Worm (Caenorhabditis elegans) whole organism, L1 larva: Measurements from ENCODE around the gene Y73F8A.35.

ENCODE experiments used
- C16A3.4 ChIP-seq: fragments of 150-350 bp; optimal IDR thresholded peaks from 2 replicates; lab custom pipeline; 2014; ENCODE audit warnings: missing biosample characterization, missing genetic modification characterization
- F16B12.6 ChIP-seq: fragments of 150-350 bp; optimal IDR thresholded peaks from 2 replicates; lab custom pipeline; 2014; ENCODE audit warnings: missing biosample characterization, missing genetic modification characterization
- alr-1 ChIP-seq: fragments of 200-800 bp; sonication (Bioruptor generic); optimal IDR thresholded peaks from 2 replicates; lab custom pipeline; 2018; ENCODE audit warnings: borderline replicate concordance, mild to moderate bottlenecking, missing genetic modification characterization, missing compliant biosample characterization
- ama-1 ChIP-seq: fragments of 150-350 bp; optimal IDR thresholded peaks from 2 replicates; lab custom pipeline; 2014
- blmp-1 ChIP-seq: fragments of 150-350 bp; optimal IDR thresholded peaks from 2 replicates; lab custom pipeline; 2014; ENCODE audit warnings: missing biosample characterization, missing genetic modification characterization
- ceh-63 ChIP-seq: fragments of 200-800 bp; sonication (Bioruptor generic); optimal IDR thresholded peaks from 2 replicates; lab custom pipeline; 2018; ENCODE audit warnings: mild to moderate bottlenecking, missing genetic modification characterization, missing compliant biosample characterization
- ceh-8 ChIP-seq: fragments of 200-800 bp; sonication (Bioruptor generic); optimal IDR thresholded peaks from 2 replicates; lab custom pipeline; 2018; ENCODE audit warnings: mild to moderate bottlenecking, missing genetic modification characterization, moderate library complexity, missing compliant biosample characterization
- ceh-82 ChIP-seq, 3 experiments: fragments of 150-350 bp in 1 of 3; sonication (generic microtip) in 2 of 3; optimal IDR thresholded peaks; 2 replicates each; lab custom pipeline; 2014 to 2017; ENCODE audit warnings: missing biosample characterization in 3 of 3, missing genetic modification characterization in 3 of 3
- dpl-1 ChIP-seq, 3 experiments: fragments of 150-350 bp in 2 of 3; sonication (generic microtip) in 1 of 3; optimal IDR thresholded peaks; 2 replicates each; lab custom pipeline; 2014 to 2017; ENCODE audit warnings: missing biosample characterization in 3 of 3, missing genetic modification characterization in 3 of 3, missing genetic modification reagents in 3 of 3
- efl-1 ChIP-seq, 4 experiments: fragments of 150-350 bp; optimal IDR thresholded peaks in 3 of 4; peaks in 1 of 4; 1 replicate in 1 of 4; 2 replicates in 3 of 4; lab custom pipeline; 2014; ENCODE audit warnings: missing biosample characterization in 2 of 4, missing genetic modification characterization in 2 of 4, missing genetic modification reagents in 2 of 4
- egl-13 ChIP-seq: sonication (generic microtip); optimal IDR thresholded peaks from 2 replicates; lab custom pipeline; 2016; ENCODE audit warnings: missing genotype, missing genetic modification reagents, missing genetic modification characterization, missing compliant biosample characterization
- elt-2 ChIP-seq: sonication (generic microtip); optimal IDR thresholded peaks from 2 replicates; lab custom pipeline; 2016; ENCODE audit warnings: missing genetic modification characterization, mild to moderate bottlenecking, inconsistent platforms, missing compliant biosample characterization, missing genetic modification reagents
- fkh-10 ChIP-seq: sonication (generic microtip); optimal IDR thresholded peaks from 2 replicates; lab custom pipeline; 2017; ENCODE audit warnings: missing biosample characterization, missing genetic modification reagents, missing genetic modification characterization
- fkh-8 ChIP-seq: sonication (generic microtip); optimal IDR thresholded peaks from 2 replicates; lab custom pipeline; 2016; ENCODE audit warnings: mild to moderate bottlenecking, missing genetic modification characterization, missing compliant biosample characterization
- fos-1 ChIP-seq: fragments of 150-350 bp; optimal IDR thresholded peaks from 2 replicates; lab custom pipeline; 2014; ENCODE audit warnings: missing biosample characterization, missing genetic modification characterization
- irx-1 ChIP-seq: sonication (generic microtip); optimal IDR thresholded peaks from 2 replicates; lab custom pipeline; 2016; ENCODE audit warnings: missing genetic modification characterization, missing compliant biosample characterization
- isw-1 ChIP-seq: fragments of 200-800 bp; sonication (Bioruptor generic); IDR thresholded peaks from 2 replicates; pipeline ENCODE4 v1.3.6; 2022; ENCODE audit warnings: missing genetic modification characterization, missing compliant biosample characterization
- lin-13 ChIP-seq: fragments of 150-350 bp; optimal IDR thresholded peaks from 2 replicates; lab custom pipeline; 2014; ENCODE audit warnings: missing biosample characterization, missing genetic modification reagents, missing genetic modification characterization
- lin-14 ChIP-seq: fragments of 200-800 bp; sonication (Bioruptor generic); optimal IDR thresholded peaks from 2 replicates; lab custom pipeline; 2018; ENCODE audit warnings: mild to moderate bottlenecking, missing genetic modification characterization, moderate library complexity, missing compliant biosample characterization
- lin-15B ChIP-seq: fragments of 150-350 bp; sonication (generic microtip); optimal IDR thresholded peaks from 3 replicates; lab custom pipeline; 2014; ENCODE audit warnings: missing biosample characterization, missing genetic modification characterization
- lin-35 ChIP-seq, 2 experiments: fragments of 150-350 bp; optimal IDR thresholded peaks; 2 replicates each; lab custom pipeline; 2014; ENCODE audit warnings: missing biosample characterization in 2 of 2, missing genetic modification characterization in 2 of 2, missing genetic modification reagents in 2 of 2
- lir-3 ChIP-seq: sonication (generic microtip); optimal IDR thresholded peaks from 2 replicates; lab custom pipeline; 2016; ENCODE audit warnings: mild to moderate bottlenecking, missing genetic modification characterization, moderate library complexity, missing compliant biosample characterization; ENCODE audit not compliant: poor library complexity
- lsy-2 ChIP-seq, 2 experiments: fragments of 150-350 bp; optimal IDR thresholded peaks; 2 replicates each; lab custom pipeline; 2014; ENCODE audit warnings: missing biosample characterization in 2 of 2, missing genetic modification characterization in 2 of 2
- mab-9 ChIP-seq: fragments of 200-800 bp; sonication (Bioruptor generic); IDR thresholded peaks from 2 replicates; pipeline ENCODE4 v1.3.6; 2022; ENCODE audit warnings: missing genetic modification reagents, missing genetic modification characterization, missing compliant biosample characterization
- mdl-1 ChIP-seq, 2 experiments: fragments of 150-350 bp; optimal IDR thresholded peaks; 2 replicates each; lab custom pipeline; 2014 to 2017; ENCODE audit warnings: missing biosample characterization in 2 of 2, missing genetic modification characterization in 2 of 2, inconsistent platforms in 1 of 2
- mef-2 ChIP-seq: fragments of 150-350 bp; optimal IDR thresholded peaks from 2 replicates; lab custom pipeline; 2014; ENCODE audit warnings: missing biosample characterization, missing genetic modification characterization
- mep-1 ChIP-seq: fragments of 150-350 bp; optimal IDR thresholded peaks from 2 replicates; lab custom pipeline; 2014; ENCODE audit warnings: missing biosample characterization, missing genetic modification characterization
- nhr-11 ChIP-seq: fragments of 150-350 bp; optimal IDR thresholded peaks from 2 replicates; lab custom pipeline; 2014; ENCODE audit warnings: missing biosample characterization, missing genetic modification characterization
- nhr-19 ChIP-seq: fragments of 200-800 bp; sonication (Bioruptor generic); conservative IDR thresholded peaks from 2 replicates; pipeline ENCODE4 v1.3.6; 2022; ENCODE audit warnings: missing genetic modification characterization, missing compliant biosample characterization
- nhr-20 ChIP-seq: sonication (generic microtip); optimal IDR thresholded peaks from 2 replicates; lab custom pipeline; 2016; ENCODE audit warnings: mild to moderate bottlenecking, missing genetic modification characterization, missing compliant biosample characterization
- nhr-47 ChIP-seq: sonication (generic microtip); optimal IDR thresholded peaks from 2 replicates; lab custom pipeline; 2016; ENCODE audit warnings: mild to moderate bottlenecking, missing genetic modification characterization, moderate library complexity, missing compliant biosample characterization
- nhr-71 ChIP-seq: sonication (generic microtip); optimal IDR thresholded peaks from 2 replicates; lab custom pipeline; 2016; ENCODE audit warnings: mild to moderate bottlenecking, missing genetic modification characterization, moderate library complexity, missing compliant biosample characterization
- nhr-85 ChIP-seq: sonication (generic microtip); peaks from one replicate; lab custom pipeline; 2016; ENCODE audit warnings: missing genetic modification characterization, inconsistent platforms, missing compliant biosample characterization
- pqm-1 ChIP-seq: sonication (generic microtip); optimal IDR thresholded peaks from 3 replicates; lab custom pipeline; 2017; ENCODE audit warnings: missing biosample characterization, missing genetic modification characterization
- snpc-4 ChIP-seq: fragments of 150-350 bp; optimal IDR thresholded peaks from 2 replicates; lab custom pipeline; 2014; ENCODE audit warnings: missing biosample characterization, missing genetic modification characterization
- snu-23 ChIP-seq: sonication (generic microtip); optimal IDR thresholded peaks from 2 replicates; lab custom pipeline; 2016; ENCODE audit warnings: missing genetic modification characterization, missing compliant biosample characterization
- swsn-7 ChIP-seq: sonication (generic microtip); optimal IDR thresholded peaks from 2 replicates; lab custom pipeline; 2016; ENCODE audit warnings: missing genetic modification characterization, missing compliant biosample characterization
- tbx-2 ChIP-seq: sonication (generic microtip); optimal IDR thresholded peaks from 2 replicates; lab custom pipeline; 2016; ENCODE audit warnings: missing genetic modification characterization, missing compliant biosample characterization
- unc-130 ChIP-seq: fragments of 150-350 bp; optimal IDR thresholded peaks from 2 replicates; lab custom pipeline; 2017; ENCODE audit warnings: missing biosample characterization, missing genetic modification characterization, inconsistent platforms
- unc-30 ChIP-seq: sonication (generic microtip); optimal IDR thresholded peaks from 2 replicates; lab custom pipeline; 2017; ENCODE audit warnings: missing biosample characterization, missing genetic modification characterization
- unc-86 ChIP-seq: sonication (generic microtip); optimal IDR thresholded peaks from 2 replicates; lab custom pipeline; 2016; ENCODE audit warnings: missing genetic modification characterization, missing compliant biosample characterization
- unc-98 ChIP-seq: fragments of 200-800 bp; sonication (Bioruptor generic); IDR thresholded peaks from 2 replicates; pipeline ENCODE4 v1.3.6; 2022; ENCODE audit warnings: missing genetic modification characterization, missing compliant biosample characterization
- xbp-1 ChIP-seq: sonication (generic microtip); optimal IDR thresholded peaks from 2 replicates; lab custom pipeline; 2016; ENCODE audit warnings: missing genetic modification characterization, missing compliant biosample characterization
- ztf-4 ChIP-seq: fragments of 150-350 bp; optimal IDR thresholded peaks from 2 replicates; lab custom pipeline; 2014; ENCODE audit warnings: missing biosample characterization, missing genetic modification characterization

Gene Y73F8A.35

ce11 chrIV:15561223-15561656, 21.5 kb upstream of the Y73F8A.35 start:
- TF ChIP-seq unc-98 (GFP tag; lab: Robert Waterston, UW) (no peak), unc-86 (tag; lab: Kevin White, UChicago) (peak; percentile 54), nhr-47 (tag; lab: Kevin White, UChicago) (peak; percentile 56), nhr-19 (GFP tag; lab: Robert Waterston, UW) (0 out of 2 replicates have a peak, but pooled peaks have one; percentile 11), irx-1 (peak; percentile 50), nhr-71 (tag; lab: Kevin White, UChicago) (peak; percentile 70), F16B12.6 (tag; lab: Kevin White, UChicago) (peak; percentile 8), snu-23 (peak; percentile 49), lin-35 (GFP tag; optimal IDR thresholded peaks at IDR 0.05; lab: Kevin White, UChicago) (peak in 1 of 2 experiments; percentile 52), blmp-1 (tag; lab: Kevin White, UChicago) (no peak), alr-1 (tag; lab: Kevin White, UChicago) (no peak), lin-13 (peak; percentile 30), nhr-85 (peak; percentile 83), C16A3.4 (tag; lab: Kevin White, UChicago) (peak; percentile 17), fkh-8 (tag; lab: Kevin White, UChicago) (peak; percentile 69), fos-1 (tag; lab: Kevin White, UChicago) (peak; percentile 22), mab-9 (GFP tag; lab: Robert Waterston, UW) (0 out of 2 replicates have a peak, but pooled peaks have one; percentile 35), ceh-63 (peak; percentile 21), mef-2 (tag; lab: Kevin White, UChicago) (no peak), ztf-4 (tag; lab: Kevin White, UChicago) (no peak), fkh-10 (GFP tag; lab: Kevin White, UChicago) (peak; percentile 58), swsn-7 (tag; lab: Kevin White, UChicago) (peak; percentile 52), unc-130 (tag; lab: Kevin White, UChicago) (no peak), snpc-4 (tag; lab: Kevin White, UChicago) (peak; percentile 32), mdl-1 (tag; optimal IDR thresholded peaks at IDR 0.05; lab: Kevin White, UChicago) (peak in 1 of 2 experiments; percentile 25), nhr-20 (tag; lab: Kevin White, UChicago) (peak; percentile 29), lin-14 (GFP tag; lab: Kevin White, UChicago) (peak; percentile 88), tbx-2 (tag; lab: Kevin White, UChicago) (peak; percentile 57), isw-1 (peak; percentile 41; the same call in 1 of the 2 replicates), lin-15B (tag; lab: Kevin White, UChicago) (peak; percentile 24), mep-1 (tag; lab: Kevin White, UChicago) (peak; percentile 60), unc-30 (tag; lab: Kevin White, UChicago) (no peak), efl-1 (optimal IDR thresholded peaks at IDR 0.05; lab: Kevin White, UChicago) (peak; percentile 47 to 51), efl-1 (GFP tag; optimal IDR thresholded peaks at IDR 0.05 in 1 of 2; lab: Kevin White, UChicago) (peak in 1 of 2 experiments; percentile 24), lsy-2 (tag; optimal IDR thresholded peaks at IDR 0.05; lab: Kevin White, UChicago) (peak; percentile 68 to 88), egl-13 (tag; lab: Kevin White, UChicago) (peak; percentile 42), ceh-8 (GFP tag; lab: Kevin White, UChicago) (peak; percentile 49), ama-1 (lab: Kevin White, UChicago) (no peak), xbp-1 (tag; lab: Kevin White, UChicago) (peak; percentile 34), nhr-11 (tag; lab: Kevin White, UChicago) (no peak), ceh-82 (tag; optimal IDR thresholded peaks at IDR 0.05; lab: Kevin White, UChicago) (peak; percentile 13 to 36 (median 21)), dpl-1 (GFP tag; optimal IDR thresholded peaks at IDR 0.05; lab: Kevin White, UChicago) (peak in 2 of 3 experiments; percentile 4 to 42), pqm-1 (tag; lab: Kevin White, UChicago) (no peak)

- TF ChIP-seq elt-2 (tag; lab: Kevin White, UChicago): peak; percentile 79
- no peak for TF ChIP-seq lir-3 (tag; lab: Kevin White, UChicago)
These were observed 19.3 kb upstream of the Y73F8A.35 start for ce11 chrIV:15559065-15559464.
